Fruit fly (Drosophila melanogaster): ENCODE results near the gene mura.

DNA sequence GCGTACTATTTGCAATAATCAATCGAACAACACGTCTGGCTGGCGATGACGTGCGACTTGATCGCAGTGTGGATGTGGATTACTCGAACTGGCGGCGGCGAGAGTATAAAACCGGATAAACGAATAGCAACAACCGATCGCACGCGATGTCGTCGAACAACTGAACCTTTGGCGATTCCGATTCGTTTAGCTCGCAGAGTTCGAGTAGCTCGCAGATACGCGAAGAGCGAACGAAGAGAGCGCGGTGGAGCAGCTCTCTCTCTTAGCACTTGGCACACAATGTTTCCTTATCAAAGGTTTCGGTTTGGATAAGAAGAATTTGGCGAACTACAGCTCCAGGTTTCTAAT, 49.2 kb downstream of the mura start, which contains the start of gene RhoL:
- TF ChIP-seq dsx (GFP tag; optimal IDR thresholded peaks at IDR 0.05; ENCODE audit: poor library complexity, severe bottlenecking): peak; percentile 90
- TF ChIP-seq Blimp-1 (GFP tag; optimal IDR thresholded peaks at IDR 0.05): no peak
- peak; percentile 62 for TF ChIP-seq CG6854 (GFP tag; optimal IDR thresholded peaks at IDR 0.05)
- TF ChIP-seq CG6276 (GFP tag; optimal IDR thresholded peaks at IDR 0.05): no peak
- TF ChIP-seq Lpt (GFP tag; optimal IDR thresholded peaks at IDR 0.05): peak; percentile 28
- TF ChIP-seq Hr39 (GFP tag; optimal IDR thresholded peaks at IDR 0.05): no peak
- TF ChIP-seq Sox15 (GFP tag; optimal IDR thresholded peaks at IDR 0.05): no peak
- peak; percentile 28 for TF ChIP-seq Sox14 (GFP tag; optimal IDR thresholded peaks at IDR 0.05)
- peak; percentile 25 for TF ChIP-seq CG1621 (tag; optimal IDR thresholded peaks at IDR 0.05)
- no peak for TF ChIP-seq CG31627 (GFP tag; optimal IDR thresholded peaks at IDR 0.05)
